Worm (Caenorhabditis elegans): Measurements from ENCODE around the gene Y43F8B.24.

Y43F8B.24 gene

ce11 chrV:19449544-19449943 is 7.7 kb upstream of the Y43F8B.24 start, which contains the start of gene M04C3.5:
M04C3.5 (plus strand) TSS chrV:19449733.
- no peak for TF ChIP-seq unc-62 (GFP tag; optimal IDR thresholded peaks at IDR 0.05)

- TF ChIP-seq unc-62 (GFP tag; optimal IDR thresholded peaks at IDR 0.05), result no peak
These were observed 1.6 kb upstream of the Y43F8B.24 start, which contains the start of the genes Y43F8B.13 and Y43F8B.14 for ce11 chrV:19455650-19456049. Y43F8B.13 (plus strand) TSS chrV:19455950. Y43F8B.14 (minus strand) TSS chrV:19455971.

- no peak for TF ChIP-seq unc-62 (GFP tag; optimal IDR thresholded peaks at IDR 0.05)
These were observed 4.8 kb downstream of the Y43F8B.24 start, which contains the start of gene Y43F8B.15 for ce11 chrV:19462020-19462419. Y43F8B.15 (minus strand) TSS chrV:19462120.

ce11 chrV:19462612-19463011 is 5.4 kb downstream of the Y43F8B.24 start, which contains the start of gene Y43F8B.25:
Y43F8B.25 (plus strand) TSS chrV:19462912.
- TF ChIP-seq unc-62 (GFP tag; optimal IDR thresholded peaks at IDR 0.05), result no peak

ce11 chrV:19467574-19467973 is 10.4 kb downstream of the Y43F8B.24 start, which contains the start of gene Y43F8B.23:
Y43F8B.23 (minus strand) TSS chrV:19467648.
- TF ChIP-seq unc-62 (GFP tag; optimal IDR thresholded peaks at IDR 0.05), result no peak

ce11 chrV:19468083-19468482 is 10.9 kb downstream of the Y43F8B.24 start, which contains the start of gene Y43F8B.12:
Y43F8B.12 (plus strand) TSS chrV:19468383.
- no peak for TF ChIP-seq unc-62 (GFP tag; optimal IDR thresholded peaks at IDR 0.05)

- no peak for TF ChIP-seq unc-62 (GFP tag; optimal IDR thresholded peaks at IDR 0.05)
These were observed 13.2 kb downstream of the Y43F8B.24 start, which contains the start of gene Y43F8B.11 for ce11 chrV:19470385-19470784. Y43F8B.11 (plus strand) TSS chrV:19470685.

- TF ChIP-seq unc-62 (GFP tag; optimal IDR thresholded peaks at IDR 0.05), result no peak
These were observed 16.8 kb downstream of the Y43F8B.24 start, which contains the start of gene Y43F8B.10 for ce11 chrV:19473842-19474514. Y43F8B.10 (plus strand) TSS chrV:19474464.

- no peak for TF ChIP-seq unc-62 (GFP tag; optimal IDR thresholded peaks at IDR 0.05)
These were observed 20.1 kb downstream of the Y43F8B.24 start for ce11 chrV:19477302-19477701.

- TF ChIP-seq unc-62 (GFP tag; optimal IDR thresholded peaks at IDR 0.05), result no peak
These were observed 20.6 kb downstream of the Y43F8B.24 start, which contains the start of gene Y43F8B.9 for ce11 chrV:19477852-19478251. Y43F8B.9 (plus strand) TSS chrV:19478152.

ce11 chrV:19482535-19482934 is 25.3 kb downstream of the Y43F8B.24 start, which contains the start of gene Y43F8B.22:
Y43F8B.22 (plus strand) TSS chrV:19482835.
- no peak for TF ChIP-seq unc-62 (GFP tag; optimal IDR thresholded peaks at IDR 0.05)

ce11 chrV:19484507-19484906 is 27.3 kb downstream of the Y43F8B.24 start, which contains the start of gene Y43F8B.17:
Y43F8B.17 (plus strand) TSS chrV:19484721.
- no peak for TF ChIP-seq unc-62 (GFP tag; optimal IDR thresholded peaks at IDR 0.05)

- no peak for TF ChIP-seq unc-62 (GFP tag; optimal IDR thresholded peaks at IDR 0.05)
These were observed 28.0 kb downstream of the Y43F8B.24 start, which contains the start of gene Y43F8B.28 for ce11 chrV:19485261-19485660. Y43F8B.28 (plus strand) TSS chrV:19485319.

- no peak for TF ChIP-seq unc-62 (GFP tag; optimal IDR thresholded peaks at IDR 0.05)
These were observed 28.5 kb downstream of the Y43F8B.24 start, which contains the start of gene Y43F8B.18 for ce11 chrV:19485690-19486089. Y43F8B.18 (plus strand) TSS chrV:19485990.

- no peak for TF ChIP-seq unc-62 (GFP tag; optimal IDR thresholded peaks at IDR 0.05)
These were observed 33.2 kb downstream of the Y43F8B.24 start, which contains the start of gene Y43F8B.7 for ce11 chrV:19490461-19490860. Y43F8B.7 (plus strand) TSS chrV:19490761.

ce11 chrV:19491302-19491701 is 34.1 kb downstream of the Y43F8B.24 start, which contains the start of gene Y43F8B.29:
Y43F8B.29 (plus strand) TSS chrV:19491602.
- no peak for TF ChIP-seq unc-62 (GFP tag; optimal IDR thresholded peaks at IDR 0.05)

Measured in whole organism, dauer.